Worm (Caenorhabditis elegans) whole organism, L4/young adult: Measurements from ENCODE around the gene kreg-1.

Source experiments
- W03F9.2 ChIP-seq: fragments of 150-350 bp; optimal IDR thresholded peaks from 2 replicates; lab custom pipeline; 2014; ENCODE audit warnings: missing biosample characterization, missing genetic modification characterization
- dao-5 ChIP-seq: sonication (generic microtip); optimal IDR thresholded peaks from 2 replicates; lab custom pipeline; 2016; ENCODE audit warnings: missing genotype, missing genetic modification characterization, moderate library complexity, missing compliant biosample characterization
- him-1 ChIP-seq: sonication (generic microtip); optimal IDR thresholded peaks from 2 replicates; lab custom pipeline; 2016; ENCODE audit warnings: missing genotype, missing genetic modification reagents, missing genetic modification characterization, missing compliant biosample characterization

ce11 chrX:8660319-8660718 lies 49.2 kb upstream of the kreg-1 start, which contains the start of gene rig-1:
- no peak for TF ChIP-seq W03F9.2
- no peak for TF ChIP-seq him-1 (tag; lab: Kevin White, UChicago)
- no peak for TF ChIP-seq dao-5 (tag; lab: Kevin White, UChicago)
